Fruit fly (Drosophila melanogaster) whole organism, embryonic: ENCODE data around the gene nwk.
A peak's percentile ranks its signal among the peaks of the same experiment; 100 is the strongest.

Experiments used
- Ada2b ChIP-seq: fragments of 200-800 bp; sonication (Bioruptor generic); IDR thresholded peaks from 2 replicates; pipeline ENCODE4 v1.3.6; 2022; ENCODE audit warnings: missing biosample characterization, missing genetic modification characterization
- Aef1 ChIP-seq: fragments of 200-800 bp; sonication (Bioruptor generic); IDR thresholded peaks from 3 replicates; pipeline ENCODE4 v1.3.6; 2022; ENCODE audit warnings: missing biosample characterization, missing genetic modification characterization
- Atf-2 ChIP-seq: fragments of 200-800 bp; sonication (Bioruptor generic); optimal IDR thresholded peaks from 2 replicates; lab custom pipeline; 2016; ENCODE audit warnings: missing biosample characterization, missing genetic modification characterization
- C15 ChIP-seq: fragments of 200-800 bp; sonication (Bioruptor generic); IDR thresholded peaks from 3 replicates; pipeline ENCODE4 v1.3.6; 2022; ENCODE audit warnings: missing biosample characterization, missing genetic modification characterization
- CG11085 ChIP-seq: fragments of 200-800 bp; sonication (Bioruptor generic); IDR thresholded peaks from 2 replicates; pipeline ENCODE4 v1.3.6; 2022; ENCODE audit warnings: missing biosample characterization, missing genetic modification characterization
- CG11456 ChIP-seq: fragments of 200-800 bp; sonication (Bioruptor generic); IDR thresholded peaks from 3 replicates; pipeline ENCODE4 v1.3.6; 2022; ENCODE audit warnings: missing biosample characterization, missing genetic modification characterization
- CG11504 ChIP-seq: fragments of 200-800 bp; sonication (Bioruptor generic); optimal IDR thresholded peaks from 3 replicates; lab custom pipeline; 2019; ENCODE audit warnings: missing biosample characterization, mild to moderate bottlenecking, missing genetic modification characterization, moderate library complexity
- CG12299 ChIP-seq: fragments of 200-800 bp; sonication (Bioruptor generic); optimal IDR thresholded peaks from 2 replicates; lab custom pipeline; 2018; ENCODE audit warnings: missing biosample characterization, mild to moderate bottlenecking, missing genetic modification characterization
- CG16815 ChIP-seq: fragments of 200-800 bp; sonication (Bioruptor generic); optimal IDR thresholded peaks from 3 replicates; lab custom pipeline; 2017; ENCODE audit warnings: missing biosample characterization, mild to moderate bottlenecking, missing genetic modification characterization
- CG17385 ChIP-seq: fragments of 200-800 bp; sonication (Bioruptor generic); optimal IDR thresholded peaks from 3 replicates; lab custom pipeline; 2018; ENCODE audit warnings: missing biosample characterization, mild to moderate bottlenecking, missing genetic modification characterization
- CG31365 ChIP-seq: fragments of 200-800 bp; sonication (Bioruptor generic); optimal IDR thresholded peaks from 2 replicates; lab custom pipeline; 2018; ENCODE audit warnings: missing biosample characterization, mild to moderate bottlenecking, missing genetic modification characterization
- CG4404 ChIP-seq: fragments of 200-800 bp; sonication (Bioruptor generic); IDR thresholded peaks from 2 replicates; pipeline ENCODE4 v1.3.6; 2022; ENCODE audit warnings: missing biosample characterization, missing genetic modification characterization
- CG6813 ChIP-seq: fragments of 200-800 bp; sonication (Bioruptor generic); optimal IDR thresholded peaks from 2 replicates; lab custom pipeline; 2017; ENCODE audit warnings: missing biosample characterization, missing genetic modification characterization, mild to moderate bottlenecking, moderate library complexity, missing genetic modification reagents
- CG6854 ChIP-seq: fragments of 200-800 bp; sonication (Bioruptor generic); optimal IDR thresholded peaks from 3 replicates; lab custom pipeline; 2017; ENCODE audit warnings: missing biosample characterization, mild to moderate bottlenecking, missing genetic modification characterization
- CG7786 ChIP-seq: fragments of 200-800 bp; sonication (Bioruptor generic); optimal IDR thresholded peaks from 2 replicates; lab custom pipeline; 2016; ENCODE audit warnings: missing biosample characterization, missing genetic modification characterization
- CG8089 ChIP-seq: fragments of 200-800 bp; sonication (Bioruptor generic); optimal IDR thresholded peaks from 3 replicates; lab custom pipeline; 2016; ENCODE audit warnings: missing biosample characterization, missing genetic modification characterization
- CG8290 ChIP-seq, 3 experiments: fragments of 200-800 bp; sonication (Bioruptor generic); optimal IDR thresholded peaks; 2 replicates each; lab custom pipeline; 2016 to 2019; ENCODE audit warnings: missing biosample characterization in 3 of 3, missing genetic modification characterization in 3 of 3, mild to moderate bottlenecking in 2 of 3, moderate library complexity in 1 of 3
- CHES-1-like ChIP-seq: fragments of 200-800 bp; sonication (Bioruptor generic); optimal IDR thresholded peaks from 2 replicates; lab custom pipeline; 2016; ENCODE audit warnings: missing biosample characterization, missing genetic modification characterization
- Dek ChIP-seq: fragments of 200-800 bp; sonication (Bioruptor generic); optimal IDR thresholded peaks from 3 replicates; lab custom pipeline; 2019; ENCODE audit warnings: missing biosample characterization, mild to moderate bottlenecking, missing genetic modification characterization, moderate library complexity
- Gug ChIP-seq: fragments of 200-800 bp; sonication (Bioruptor generic); IDR thresholded peaks from 4 replicates; pipeline ENCODE4 v1.3.6; 2022; ENCODE audit warnings: missing biosample characterization, missing genetic modification characterization
- HLH3B ChIP-seq: fragments of 200-800 bp; sonication (Bioruptor generic); IDR thresholded peaks from 2 replicates; pipeline ENCODE4 v1.3.6; 2022; ENCODE audit warnings: missing biosample characterization, missing genetic modification characterization
- Max ChIP-seq: fragments of 200-800 bp; sonication (Bioruptor generic); optimal IDR thresholded peaks from 2 replicates; lab custom pipeline; 2016; ENCODE audit warnings: missing biosample characterization, mild to moderate bottlenecking, missing genetic modification characterization
- Mrtf ChIP-seq: fragments of 200-800 bp; sonication (Bioruptor generic); IDR thresholded peaks from 3 replicates; pipeline ENCODE4 v1.3.6; 2022; ENCODE audit warnings: missing biosample characterization, missing genetic modification characterization
- Neu2 ChIP-seq: fragments of 200-800 bp; sonication (Bioruptor generic); optimal IDR thresholded peaks from 3 replicates; lab custom pipeline; 2016; ENCODE audit warnings: missing biosample characterization, missing genetic modification characterization, borderline replicate concordance
- Nf-YC ChIP-seq: fragments of 200-800 bp; optimal IDR thresholded peaks from 3 replicates; lab custom pipeline; 2019; ENCODE audit warnings: missing biosample characterization, mild to moderate bottlenecking, missing genetic modification characterization, moderate library complexity
- Oli ChIP-seq: fragments of 200-800 bp; sonication (Bioruptor generic); optimal IDR thresholded peaks from 2 replicates; lab custom pipeline; 2018; ENCODE audit warnings: missing biosample characterization, mild to moderate bottlenecking, missing genetic modification characterization, moderate library complexity
- Optix ChIP-seq: fragments of 200-800 bp; sonication (Bioruptor generic); IDR thresholded peaks from 3 replicates; pipeline ENCODE4 v1.3.6; 2022; ENCODE audit warnings: missing biosample characterization, missing genetic modification characterization
- Rx ChIP-seq: fragments of 200-800 bp; sonication (Bioruptor generic); IDR thresholded peaks from 2 replicates; pipeline ENCODE4 v1.3.6; 2022; ENCODE audit warnings: missing biosample characterization, missing genetic modification characterization
- Ssrp ChIP-seq: fragments of 200-800 bp; sonication (Bioruptor generic); optimal IDR thresholded peaks from 2 replicates; lab custom pipeline; 2018; ENCODE audit warnings: missing biosample characterization, mild to moderate bottlenecking, missing genetic modification characterization, moderate library complexity
- Trl ChIP-seq, 3 experiments: fragments of >200 bp in 2 of 3; fragments of 200-800 bp in 1 of 3; sonication (Bioruptor generic) in 1 of 3; optimal IDR thresholded peaks; 2 replicates in 1 of 3; 3 replicates in 2 of 3; lab custom pipeline; 2016 to 2017; ENCODE audit warnings: missing biosample characterization in 1 of 3, missing genetic modification characterization in 1 of 3
- ab ChIP-seq: fragments of 200-800 bp; sonication (Bioruptor generic); optimal IDR thresholded peaks from 2 replicates; lab custom pipeline; 2016; ENCODE audit warnings: missing biosample characterization, missing genetic modification characterization
- ap ChIP-seq: fragments of 200-800 bp; sonication (Bioruptor generic); IDR thresholded peaks from 2 replicates; pipeline ENCODE4 v1.3.6; 2022; ENCODE audit warnings: missing biosample characterization, missing genetic modification characterization
- chn ChIP-seq: fragments of 200-800 bp; sonication (Bioruptor generic); optimal IDR thresholded peaks from 2 replicates; lab custom pipeline; 2016; ENCODE audit warnings: missing biosample characterization, missing genetic modification characterization
- crc ChIP-seq: fragments of 200-800 bp; sonication (Bioruptor generic); optimal IDR thresholded peaks from 2 replicates; lab custom pipeline; 2016; ENCODE audit warnings: missing biosample characterization, missing genetic modification characterization
- fd96Cb ChIP-seq: fragments of 200-800 bp; sonication (Bioruptor generic); optimal IDR thresholded peaks from 2 replicates; lab custom pipeline; 2018; ENCODE audit warnings: missing biosample characterization, mild to moderate bottlenecking, missing genetic modification characterization, moderate library complexity
- gcm ChIP-seq: fragments of 200-800 bp; sonication (Bioruptor generic); optimal IDR thresholded peaks from 2 replicates; lab custom pipeline; 2019; ENCODE audit warnings: missing biosample characterization, mild to moderate bottlenecking, missing genetic modification characterization, moderate library complexity
- hkb ChIP-seq, 2 experiments: fragments of 200-800 bp in 1 of 2; fragments of >200 bp in 1 of 2; sonication (Bioruptor generic) in 1 of 2; IDR thresholded peaks in 1 of 2; optimal IDR thresholded peaks in 1 of 2; 2 replicates each; pipeline versions ENCODE4 v1.3.6 to Lab custom; 2017 to 2022; ENCODE audit warnings: missing biosample characterization in 1 of 2, missing genetic modification characterization in 1 of 2
- insv ChIP-seq, 2 experiments: fragments of 200-800 bp; sonication (Bioruptor generic); optimal IDR thresholded peaks; 3 replicates each; lab custom pipeline; 2016 to 2018; ENCODE audit warnings: missing biosample characterization in 2 of 2, missing genetic modification characterization in 2 of 2
- knrl ChIP-seq: fragments of 200-800 bp; sonication (Bioruptor generic); IDR thresholded peaks from 3 replicates; pipeline ENCODE4 v1.3.6; 2022; ENCODE audit warnings: missing biosample characterization, missing genetic modification characterization; ENCODE audit not compliant: partially characterized antibody
- onecut ChIP-seq: fragments of 200-800 bp; sonication (Bioruptor generic); IDR thresholded peaks from 2 replicates; pipeline ENCODE4 v1.3.6; 2022; ENCODE audit warnings: missing biosample characterization, missing genetic modification characterization
- org-1 ChIP-seq: fragments of 200-800 bp; sonication (Bioruptor generic); optimal IDR thresholded peaks from 2 replicates; lab custom pipeline; 2017; ENCODE audit warnings: missing biosample characterization, missing genetic modification characterization
- pan ChIP-seq, 4 experiments: fragments of >200 bp in 3 of 4; fragments of 200-800 bp in 1 of 4; sonication (Bioruptor generic) in 1 of 4; optimal IDR thresholded peaks in 3 of 4; IDR thresholded peaks in 1 of 4; 2 replicates each; pipeline versions ENCODE4 v1.3.6 to Lab custom; 2017 to 2022; ENCODE audit warnings: missing biosample characterization in 2 of 4, missing genetic modification characterization in 2 of 4, mixed read lengths in 1 of 4
- sc ChIP-seq, 3 experiments: fragments of >200 bp in 2 of 3; fragments of 200-800 bp in 1 of 3; sonication (Bioruptor generic) in 1 of 3; optimal IDR thresholded peaks; 2 replicates in 2 of 3; 3 replicates in 1 of 3; lab custom pipeline; 2017; ENCODE audit warnings: mild to moderate bottlenecking in 1 of 3, missing biosample characterization in 1 of 3, missing genetic modification characterization in 1 of 3, missing genetic modification reagents in 1 of 3
- sna ChIP-seq: fragments of 200-800 bp; sonication (Bioruptor generic); IDR thresholded peaks from 2 replicates; pipeline ENCODE4 v1.3.6; 2022; ENCODE audit warnings: missing biosample characterization, missing genetic modification characterization; ENCODE audit not compliant: partially characterized antibody
- stc ChIP-seq: fragments of 200-800 bp; sonication (Bioruptor generic); IDR thresholded peaks from 2 replicates; pipeline ENCODE4 v1.3.6; 2022; ENCODE audit warnings: missing biosample characterization, missing genetic modification characterization
- usp ChIP-seq: fragments of >200 bp; optimal IDR thresholded peaks from 2 replicates; lab custom pipeline; 2017; ENCODE audit warnings: missing biosample characterization, missing genetic modification characterization

nwk gene

DNA sequence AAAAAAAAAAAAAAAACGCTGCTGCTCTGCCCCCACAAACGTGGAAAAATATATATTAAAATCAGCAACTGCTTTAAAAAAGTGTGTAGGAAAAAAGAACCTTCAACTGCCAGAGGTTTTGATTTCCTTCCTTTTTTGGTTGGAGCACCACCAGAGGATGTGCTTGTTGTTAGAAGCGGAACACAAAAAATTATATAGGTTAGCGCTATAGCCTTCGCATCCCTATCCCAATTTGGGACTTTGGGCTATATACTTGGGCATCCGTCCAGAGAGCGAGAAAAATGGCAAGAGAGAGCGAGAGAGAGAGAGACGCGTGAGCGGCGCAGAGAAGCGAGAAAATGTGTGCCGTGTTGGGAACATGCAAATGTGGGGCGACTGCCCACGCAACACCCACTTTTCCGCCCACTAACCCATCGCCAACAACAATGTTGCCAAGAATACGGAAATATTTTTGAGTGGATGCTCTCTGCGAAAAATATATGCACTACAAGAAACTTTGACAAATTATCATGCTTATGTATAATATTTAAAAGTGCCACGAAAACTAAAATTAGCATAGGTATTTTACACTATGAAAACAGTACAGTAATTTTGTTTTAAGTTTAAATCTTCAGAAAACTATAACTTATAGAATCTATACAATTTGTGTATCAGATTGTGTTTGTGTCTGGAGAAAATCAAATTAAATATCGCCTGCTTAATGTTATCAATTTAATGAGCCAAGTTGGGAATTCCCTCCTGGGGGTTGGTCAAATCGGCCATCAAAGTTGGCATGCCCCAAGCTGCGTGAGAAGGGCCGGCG lies 10.6 kb upstream of the nwk start (continued):
- TF ChIP-seq gcm = no peak
- peak; percentile 19 for TF ChIP-seq Max
- no peak for TF ChIP-seq sc (optimal IDR thresholded peaks at IDR 0.05; lab: Kevin White, UChicago)
- no peak for TF ChIP-seq sc (GFP tag; optimal IDR thresholded peaks at IDR 0.05; lab: Kevin White, UChicago)
- peak; percentile 50 for TF ChIP-seq Dek (tag; lab: Kevin White, UChicago)
- TF ChIP-seq stc = 0 out of 2 replicates have a peak, but pooled peaks have one; percentile 44
- TF ChIP-seq ab (GFP tag; lab: Kevin White, UChicago) = no peak
- no peak for TF ChIP-seq CG6813 (GFP tag; lab: Kevin White, UChicago)
- TF ChIP-seq pan (optimal IDR thresholded peaks at IDR 0.05; lab: Kevin White, UChicago) = no peak
- peak in 1 of 2 experiments; percentile 5 for TF ChIP-seq pan (GFP tag; optimal IDR thresholded peaks at IDR 0.05 in 1 of 2, IDR thresholded peaks at IDR 0.05 in 1 of 2)
- TF ChIP-seq chn (GFP tag; lab: Kevin White, UChicago) = no peak
- TF ChIP-seq C15 = no peak
- TF ChIP-seq CG11456 (GFP tag; lab: Robert Waterston, UW) = peak; percentile 48; the same call in 1 of the 3 replicates
- TF ChIP-seq CHES-1-like (GFP tag; lab: Kevin White, UChicago) = no peak
- no peak for TF ChIP-seq CG8290 (GFP tag; optimal IDR thresholded peaks at IDR 0.05; lab: Kevin White, UChicago)
- TF ChIP-seq CG8290 (tag; optimal IDR thresholded peaks at IDR 0.05; lab: Kevin White, UChicago) = no peak
- no peak for TF ChIP-seq knrl
- no peak for TF ChIP-seq hkb (optimal IDR thresholded peaks at IDR 0.05; lab: Kevin White, UChicago)
- peak; percentile 48; the same call in 1 of the 2 replicates for TF ChIP-seq hkb (GFP tag; IDR thresholded peaks at IDR 0.05; lab: Robert Waterston, UW)
- TF ChIP-seq crc (GFP tag; lab: Kevin White, UChicago) = no peak
- peak; percentile 26 for TF ChIP-seq CG17385 (GFP tag; lab: Kevin White, UChicago)
- no peak for TF ChIP-seq insv (GFP tag; optimal IDR thresholded peaks at IDR 0.05; lab: Kevin White, UChicago)
- TF ChIP-seq Optix (GFP tag; lab: Robert Waterston, UW) = no peak
- peak; percentile 44; the same call in 2 of the 4 replicates for TF ChIP-seq Gug (GFP tag; lab: Robert Waterston, UW)
- TF ChIP-seq sna (GFP tag; lab: Robert Waterston, UW) = no peak
- no peak for TF ChIP-seq Rx
- no peak for TF ChIP-seq usp (GFP tag; lab: Kevin White, UChicago)
- TF ChIP-seq onecut (GFP tag; lab: Robert Waterston, UW) = no peak
- no peak for TF ChIP-seq ap
- peak; percentile 97 for TF ChIP-seq CG11504 (tag; lab: Kevin White, UChicago)
- TF ChIP-seq Nf-YC (tag; lab: Kevin White, UChicago) = peak; percentile 51
- peak; percentile 21 for TF ChIP-seq fd96Cb
- TF ChIP-seq Ada2b = no peak
- no peak for TF ChIP-seq CG12299 (tag; lab: Kevin White, UChicago)
- TF ChIP-seq org-1 = peak; percentile 59
- TF ChIP-seq CG7786 (GFP tag; lab: Kevin White, UChicago) = peak; percentile 28
- TF ChIP-seq CG4404 (GFP tag; lab: Robert Waterston, UW) = no peak
- no peak for TF ChIP-seq CG31365 (tag; lab: Kevin White, UChicago)
- no peak for TF ChIP-seq Atf-2
- peak; percentile 57 for TF ChIP-seq Oli (tag; lab: Kevin White, UChicago)
- TF ChIP-seq CG6854 (GFP tag; lab: Kevin White, UChicago) = peak; percentile 60
- TF ChIP-seq CG16815 = peak; percentile 16
- peak; percentile 25 for TF ChIP-seq Ssrp (tag; lab: Kevin White, UChicago)
- peak; percentile 78 to 81 for TF ChIP-seq Trl (optimal IDR thresholded peaks at IDR 0.05; lab: Kevin White, UChicago)
- TF ChIP-seq Trl (GFP tag; optimal IDR thresholded peaks at IDR 0.05; lab: Kevin White, UChicago) = no peak
- 0 out of 2 replicates have a peak, but pooled peaks have one; percentile 42 for TF ChIP-seq HLH3B (GFP tag; lab: Robert Waterston, UW)
- no peak for TF ChIP-seq Neu2
- no peak for TF ChIP-seq CG11085 (GFP tag; lab: Robert Waterston, UW)
- TF ChIP-seq Aef1 (GFP tag; lab: Robert Waterston, UW) = 0 out of 3 replicates have a peak, but pooled peaks have one; percentile 22
- TF ChIP-seq CG8089 (GFP tag; lab: Kevin White, UChicago) = no peak
- no peak for TF ChIP-seq Mrtf (GFP tag; lab: Robert Waterston, UW)
